Fruit fly (Drosophila melanogaster): Measurements from ENCODE around the gene CG12535.
A peak's percentile ranks its signal among the peaks of the same experiment; 100 is the strongest.

Gene CG12535

DNA sequence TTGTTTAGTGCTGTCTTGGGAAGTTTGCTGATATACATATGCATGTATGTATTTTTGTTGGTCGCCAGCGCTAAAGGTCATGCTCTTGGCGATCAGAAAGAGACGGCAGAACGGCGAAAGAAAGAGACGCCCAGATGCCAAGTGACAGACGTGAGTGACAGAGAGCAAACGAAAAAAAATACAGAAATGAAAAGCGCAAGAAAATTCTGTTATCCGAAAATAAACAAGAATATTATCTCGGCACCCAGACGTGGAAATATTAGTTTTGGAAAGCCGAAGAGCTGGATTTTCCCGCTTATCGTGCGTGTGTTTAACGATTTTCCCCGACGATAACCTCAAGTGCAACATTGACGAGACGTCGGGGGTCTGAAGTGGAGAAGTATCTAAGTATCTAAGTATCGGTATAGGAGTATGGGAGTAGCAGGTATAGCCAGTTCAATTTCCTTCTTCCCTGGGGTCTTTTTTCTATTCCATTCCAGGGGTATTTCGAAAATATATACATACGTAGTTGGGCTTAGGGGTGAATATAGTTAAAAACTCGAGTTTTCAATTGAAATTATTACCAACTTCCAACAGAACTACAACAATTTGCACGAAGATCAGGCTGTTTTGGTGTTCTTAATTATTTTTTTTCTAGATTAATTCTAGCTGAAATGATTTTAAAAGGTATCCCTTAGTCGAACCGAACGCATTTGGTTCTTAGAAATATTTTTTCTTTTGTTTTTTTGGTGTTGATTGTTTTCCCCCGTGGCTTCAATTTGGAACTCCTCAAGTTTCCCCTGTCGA lies 81.7 kb downstream of the CG12535 start (continued):
- TF ChIP-seq mirr (GFP tag; optimal IDR thresholded peaks at IDR 0.05) (no peak), CG8290 (GFP tag; optimal IDR thresholded peaks at IDR 0.05) (peak; percentile 13), CG8290 (tag; optimal IDR thresholded peaks at IDR 0.05) (peak in 1 of 2 experiments; percentile 47), chinmo (GFP tag; IDR thresholded peaks at IDR 0.05; ENCODE audit: partially characterized antibody) (no peak), Sox100B (GFP tag; optimal IDR thresholded peaks at IDR 0.05) (no peak), pros (GFP tag; optimal IDR thresholded peaks at IDR 0.05) (peak; percentile 21), usp (GFP tag; optimal IDR thresholded peaks at IDR 0.05) (no peak), Xbp1 (GFP tag; optimal IDR thresholded peaks at IDR 0.05) (peak; percentile 51), CG12769 (tag; optimal IDR thresholded peaks at IDR 0.05) (no peak), pan (optimal IDR thresholded peaks at IDR 0.05) (peak in 1 of 2 experiments; percentile 34), pan (GFP tag; optimal IDR thresholded peaks at IDR 0.05 in 1 of 2, IDR thresholded peaks at IDR 0.05 in 1 of 2) (peak in 1 of 2 experiments; percentile 44), CG8281 (tag; optimal IDR thresholded peaks at IDR 0.05) (no peak), crol (GFP tag; IDR thresholded peaks at IDR 0.05) (peak; percentile 38; the same call in 1 of the 2 replicates), CG10543 (GFP tag; optimal IDR thresholded peaks at IDR 0.05) (no peak), CG10267 (tag; optimal IDR thresholded peaks at IDR 0.05) (peak; percentile 77), NC2β (GFP tag; optimal IDR thresholded peaks at IDR 0.05) (peak; percentile 52), tup (GFP tag; optimal IDR thresholded peaks at IDR 0.05) (no peak), CG1529 (GFP tag; optimal IDR thresholded peaks at IDR 0.05) (peak; percentile 28), CG4820 (GFP tag; optimal IDR thresholded peaks at IDR 0.05) (peak; percentile 47), CG12236 (GFP tag; optimal IDR thresholded peaks at IDR 0.05) (peak; percentile 51), Atf6 (GFP tag; IDR thresholded peaks at IDR 0.05) (no peak), CG9817 (tag; optimal IDR thresholded peaks at IDR 0.05) (no peak), CG11456 (GFP tag; IDR thresholded peaks at IDR 0.05) (no peak), odd (GFP tag; optimal IDR thresholded peaks at IDR 0.05) (no peak), CG17359 (tag; optimal IDR thresholded peaks at IDR 0.05) (peak; percentile 6), CG33557 (GFP tag; optimal IDR thresholded peaks at IDR 0.05) (peak; percentile 31), CG4282 (GFP tag; optimal IDR thresholded peaks at IDR 0.05) (no peak), CG32772 (GFP tag; IDR thresholded peaks at IDR 0.05) (0 out of 2 replicates have a peak, but pooled peaks have one; percentile 31), CG8765 (GFP tag; IDR thresholded peaks at IDR 0.05) (peak; percentile 35; the same call in 1 of the 2 replicates), CG4730 (GFP tag; IDR thresholded peaks at IDR 0.05) (no peak), lbe (GFP tag; optimal IDR thresholded peaks at IDR 0.05) (no peak), NfI (GFP tag; optimal IDR thresholded peaks at IDR 0.05) (no peak), ssp (GFP tag; IDR thresholded peaks at IDR 0.05) (no peak), chm (GFP tag; IDR thresholded peaks at IDR 0.05) (peak; percentile 52; the same call in 1 of the 2 replicates), CG31388 (GFP tag; optimal IDR thresholded peaks at IDR 0.05) (no peak), CG12155 (GFP tag; optimal IDR thresholded peaks at IDR 0.05) (peak; percentile 34), Camta (GFP tag; optimal IDR thresholded peaks at IDR 0.05) (no peak), CG7556 (GFP tag; optimal IDR thresholded peaks at IDR 0.05) (peak; percentile 23), Six4 (GFP tag; optimal IDR thresholded peaks at IDR 0.05) (peak; percentile 43), HLH3B (GFP tag; IDR thresholded peaks at IDR 0.05) (no peak), bowl (GFP tag; IDR thresholded peaks at IDR 0.05) (no peak), dmrt11E (tag; optimal IDR thresholded peaks at IDR 0.05) (peak; percentile 92), fd64A (GFP tag; optimal IDR thresholded peaks at IDR 0.05) (no peak), CG2712 (tag; optimal IDR thresholded peaks at IDR 0.05) (peak; percentile 77), CG2202 (tag; optimal IDR thresholded peaks at IDR 0.05) (peak; percentile 32), tin (GFP tag; optimal IDR thresholded peaks at IDR 0.05) (peak; percentile 57), CG30020 (tag; optimal IDR thresholded peaks at IDR 0.05) (no peak), Xrp1 (GFP tag; IDR thresholded peaks at IDR 0.05) (peak; percentile 59; the same call in 1 of the 2 replicates), CrebB (tag; optimal IDR thresholded peaks at IDR 0.05) (no peak), unpg (GFP tag; optimal IDR thresholded peaks at IDR 0.05) (peak; percentile 25)
